Worm (Caenorhabditis elegans): ENCODE results near the gene idh-2.

The idh-2 gene

ce11 chrX:11249392-11249791 is 33.6 kb downstream of the idh-2 start:
- TF ChIP-seq flt-1 (GFP tag; IDR thresholded peaks at IDR 0.05) (no peak), klf-2 (GFP tag; conservative IDR thresholded peaks at IDR 0.05) (no peak), ztf-29 (GFP tag; IDR thresholded peaks at IDR 0.05) (no peak), ztf-23 (GFP tag; IDR thresholded peaks at IDR 0.05) (no peak), med-1 (GFP tag; optimal IDR thresholded peaks at IDR 0.05; ENCODE audit: insufficient read depth) (no peak), T22C8.4 (GFP tag; IDR thresholded peaks at IDR 0.05) (no peak), cog-1 (tag; optimal IDR thresholded peaks at IDR 0.05) (no peak), ref-1 (GFP tag; conservative IDR thresholded peaks at IDR 0.05) (no peak), tab-1 (GFP tag; IDR thresholded peaks at IDR 0.05) (no peak)

ce11 chrX:11250983-11251382 is 35.2 kb downstream of the idh-2 start:
- TF ChIP-seq klf-2 (GFP tag; conservative IDR thresholded peaks at IDR 0.05) (no peak), tab-1 (GFP tag; IDR thresholded peaks at IDR 0.05) (no peak), T22C8.4 (GFP tag; IDR thresholded peaks at IDR 0.05) (no peak)

ce11 chrX:11251928-11252327 is 36.1 kb downstream of the idh-2 start:
- TF ChIP-seq klf-2 (GFP tag; conservative IDR thresholded peaks at IDR 0.05) (no peak), ref-1 (GFP tag; conservative IDR thresholded peaks at IDR 0.05) (no peak), med-1 (GFP tag; optimal IDR thresholded peaks at IDR 0.05; ENCODE audit: insufficient read depth) (no peak), ztf-23 (GFP tag; IDR thresholded peaks at IDR 0.05) (no peak), T22C8.4 (GFP tag; IDR thresholded peaks at IDR 0.05) (no peak), cog-1 (tag; optimal IDR thresholded peaks at IDR 0.05) (no peak), flt-1 (GFP tag; IDR thresholded peaks at IDR 0.05) (no peak), ztf-29 (GFP tag; IDR thresholded peaks at IDR 0.05) (no peak), tab-1 (GFP tag; IDR thresholded peaks at IDR 0.05) (no peak)

DNA sequence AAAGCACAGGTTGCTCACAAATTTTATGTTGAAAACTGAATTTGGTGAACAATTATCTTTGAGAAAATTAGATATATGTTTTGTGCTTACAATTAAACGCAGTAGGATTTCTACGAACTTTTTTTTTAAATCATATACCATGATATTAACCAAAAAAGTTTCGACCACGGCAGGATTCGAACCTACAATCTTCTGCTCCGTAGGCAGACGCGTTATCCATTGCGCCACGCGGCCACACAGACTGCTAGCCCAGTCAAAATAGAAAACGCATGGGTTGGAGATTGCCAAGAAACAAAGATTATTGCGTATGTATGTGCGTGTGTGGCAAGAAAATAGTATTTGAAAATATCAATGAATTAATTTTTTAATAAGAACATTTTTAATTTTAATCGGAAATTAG is 36.6 kb downstream of the idh-2 start:
- TF ChIP-seq flt-1 (GFP tag; IDR thresholded peaks at IDR 0.05) (peak; percentile 89), tab-1 (GFP tag; IDR thresholded peaks at IDR 0.05) (peak; percentile 73; the same call in 1 of the 2 replicates), ztf-29 (GFP tag; IDR thresholded peaks at IDR 0.05) (0 out of 2 replicates have a peak, but pooled peaks have one; percentile 45), med-1 (GFP tag; optimal IDR thresholded peaks at IDR 0.05; ENCODE audit: insufficient read depth) (peak; percentile 23), T22C8.4 (GFP tag; IDR thresholded peaks at IDR 0.05) (peak; percentile 27; the same call in 1 of the 2 replicates), klf-2 (GFP tag; conservative IDR thresholded peaks at IDR 0.05) (peak; percentile 44; the same call in 1 of the 2 replicates), ztf-23 (GFP tag; IDR thresholded peaks at IDR 0.05) (peak; percentile 80), cog-1 (tag; optimal IDR thresholded peaks at IDR 0.05) (peak; percentile 45), ref-1 (GFP tag; conservative IDR thresholded peaks at IDR 0.05) (peak; percentile 70)

DNA sequence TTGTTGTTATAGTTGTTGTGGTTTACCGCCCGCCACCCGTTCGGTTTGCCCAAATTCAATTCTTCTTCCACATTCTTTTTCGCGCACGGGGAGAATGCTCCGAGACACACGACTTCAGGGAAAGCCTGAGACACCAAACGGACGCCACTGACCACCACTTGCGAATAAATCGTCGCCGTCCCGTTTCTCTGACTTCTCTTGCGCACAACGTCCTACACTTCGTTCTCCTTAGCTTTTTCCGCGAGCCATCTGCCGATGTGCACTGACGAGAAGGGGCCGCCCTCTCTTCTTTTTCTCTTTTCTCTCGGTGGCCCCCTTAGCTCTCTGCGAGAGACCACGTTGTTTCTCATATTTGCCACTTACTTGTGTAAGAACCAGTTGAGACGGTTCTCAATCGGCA is 41.3 kb downstream of the idh-2 start, which contains the start of gene C03A3.1:
TSS of gene C03A3.1 (plus strand) at position 291 of the 400 bp plus-strand sequence.
- no peak for TF ChIP-seq cog-1 (tag; optimal IDR thresholded peaks at IDR 0.05)
- TF ChIP-seq tab-1 (GFP tag; IDR thresholded peaks at IDR 0.05) = no peak
- TF ChIP-seq T22C8.4 (GFP tag; IDR thresholded peaks at IDR 0.05) = no peak
- no peak for TF ChIP-seq flt-1 (GFP tag; IDR thresholded peaks at IDR 0.05)
- no peak for TF ChIP-seq med-1 (GFP tag; optimal IDR thresholded peaks at IDR 0.05; ENCODE audit: insufficient read depth)
- no peak for TF ChIP-seq ztf-23 (GFP tag; IDR thresholded peaks at IDR 0.05)
- TF ChIP-seq ztf-29 (GFP tag; IDR thresholded peaks at IDR 0.05) = no peak
- no peak for TF ChIP-seq klf-2 (GFP tag; conservative IDR thresholded peaks at IDR 0.05)
- TF ChIP-seq ref-1 (GFP tag; conservative IDR thresholded peaks at IDR 0.05) = no peak

DNA sequence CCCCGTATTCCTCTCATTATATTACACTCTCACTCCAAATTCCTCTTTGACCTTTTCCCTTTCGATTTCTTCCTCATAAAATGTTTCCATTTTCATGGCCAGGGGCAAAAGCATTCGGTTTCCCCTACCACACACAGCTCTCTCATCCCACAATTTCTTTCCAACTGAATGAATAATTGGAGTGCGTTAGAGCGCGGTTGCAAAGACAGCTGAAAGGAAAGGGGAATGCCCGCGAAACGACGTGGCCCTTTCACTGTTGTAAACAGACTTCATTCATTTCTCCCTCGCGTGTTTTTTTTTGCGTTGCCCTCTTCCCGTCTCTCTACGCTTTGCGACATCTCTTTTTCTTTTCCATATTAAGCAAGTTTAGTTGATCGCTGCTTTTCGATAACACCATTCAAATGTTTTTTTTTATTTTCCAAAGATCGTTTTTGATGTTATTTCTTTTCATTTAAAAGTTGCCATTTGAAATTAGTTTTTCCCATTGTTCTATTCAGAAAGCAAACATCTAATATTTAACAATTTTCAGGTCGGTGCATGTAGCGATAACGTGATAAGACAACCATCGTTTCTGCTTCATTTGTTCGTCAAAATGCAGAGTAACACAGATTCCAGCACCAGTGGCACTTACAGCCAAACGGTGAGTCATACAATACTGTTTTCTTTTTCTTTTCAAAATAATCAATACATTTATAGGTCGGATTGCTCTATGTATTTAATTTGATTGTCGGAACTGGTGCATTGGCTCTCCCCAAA is 46.7 kb downstream of the idh-2 start, which contains the start of gene C03A3.2:
TSS of gene C03A3.2 (plus strand) at position 530 of the 756 bp plus-strand sequence.
- TF ChIP-seq ztf-29 (GFP tag; IDR thresholded peaks at IDR 0.05) (no peak), tab-1 (GFP tag; IDR thresholded peaks at IDR 0.05) (no peak), flt-1 (GFP tag; IDR thresholded peaks at IDR 0.05) (peak; percentile 70; the same call in 1 of the 2 replicates), med-1 (GFP tag; optimal IDR thresholded peaks at IDR 0.05; ENCODE audit: insufficient read depth) (no peak), T22C8.4 (GFP tag; IDR thresholded peaks at IDR 0.05) (no peak), cog-1 (tag; optimal IDR thresholded peaks at IDR 0.05) (peak; percentile 29), ztf-23 (GFP tag; IDR thresholded peaks at IDR 0.05) (peak; percentile 70), klf-2 (GFP tag; conservative IDR thresholded peaks at IDR 0.05) (no peak), ref-1 (GFP tag; conservative IDR thresholded peaks at IDR 0.05) (no peak)

- TF ChIP-seq ref-1 (GFP tag; conservative IDR thresholded peaks at IDR 0.05) = no peak
- TF ChIP-seq flt-1 (GFP tag; IDR thresholded peaks at IDR 0.05) = no peak
- TF ChIP-seq ztf-23 (GFP tag; IDR thresholded peaks at IDR 0.05) = no peak
- no peak for TF ChIP-seq klf-2 (GFP tag; conservative IDR thresholded peaks at IDR 0.05)
- no peak for TF ChIP-seq med-1 (GFP tag; optimal IDR thresholded peaks at IDR 0.05; ENCODE audit: insufficient read depth)
- TF ChIP-seq tab-1 (GFP tag; IDR thresholded peaks at IDR 0.05) = no peak
- no peak for TF ChIP-seq cog-1 (tag; optimal IDR thresholded peaks at IDR 0.05)
- TF ChIP-seq ztf-29 (GFP tag; IDR thresholded peaks at IDR 0.05) = no peak
- TF ChIP-seq T22C8.4 (GFP tag; IDR thresholded peaks at IDR 0.05) = no peak
These were observed 48.9 kb downstream of the idh-2 start for ce11 chrX:11264715-11265114.

ce11 chrX:11266711-11267110 is 50.9 kb downstream of the idh-2 start, which contains the start of gene C03A3.9:
Gene C03A3.9 (plus strand): TSS chrX:11267011.
- TF ChIP-seq ztf-23 (GFP tag; IDR thresholded peaks at IDR 0.05) (no peak), klf-2 (GFP tag; conservative IDR thresholded peaks at IDR 0.05) (no peak), flt-1 (GFP tag; IDR thresholded peaks at IDR 0.05) (no peak), ztf-29 (GFP tag; IDR thresholded peaks at IDR 0.05) (no peak), ref-1 (GFP tag; conservative IDR thresholded peaks at IDR 0.05) (no peak), med-1 (GFP tag; optimal IDR thresholded peaks at IDR 0.05; ENCODE audit: insufficient read depth) (no peak), T22C8.4 (GFP tag; IDR thresholded peaks at IDR 0.05) (no peak), tab-1 (GFP tag; IDR thresholded peaks at IDR 0.05) (no peak), cog-1 (tag; optimal IDR thresholded peaks at IDR 0.05) (no peak)

All from whole organism, midembryonic.